Fruit fly (Drosophila melanogaster): ENCODE results near the gene hemo.

hemo gene

DNA sequence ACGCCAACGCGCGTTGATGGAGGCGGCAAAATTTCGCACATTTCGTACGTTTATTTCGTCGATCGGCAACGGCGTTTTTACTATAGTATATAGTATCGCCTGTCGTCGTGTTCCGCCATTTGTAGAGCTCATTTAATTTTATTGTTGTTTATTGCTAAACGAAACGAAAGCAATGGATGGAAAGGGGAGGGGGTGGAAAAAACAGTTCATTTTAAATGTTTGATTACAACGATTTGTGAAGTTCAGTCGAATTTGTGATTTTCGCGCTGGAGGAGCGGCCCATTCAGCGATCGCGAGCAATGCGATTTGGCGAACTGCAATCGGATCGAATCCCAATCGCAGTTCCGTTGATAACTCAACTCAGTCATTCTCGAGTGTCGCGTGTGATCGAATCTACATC is 16.0 kb upstream of the hemo start:
- no peak for TF ChIP-seq CG9139 (GFP tag; optimal IDR thresholded peaks at IDR 0.05)
- TF ChIP-seq Sox15 (GFP tag; optimal IDR thresholded peaks at IDR 0.05): no peak
- TF ChIP-seq CG6854 (GFP tag; optimal IDR thresholded peaks at IDR 0.05): no peak
- no peak for TF ChIP-seq salr (GFP tag; optimal IDR thresholded peaks at IDR 0.05)
- TF ChIP-seq CG6808 (GFP tag; optimal IDR thresholded peaks at IDR 0.05): no peak
- no peak for TF ChIP-seq Lpt (GFP tag; optimal IDR thresholded peaks at IDR 0.05)
- TF ChIP-seq CG8119 (GFP tag; IDR thresholded peaks at IDR 0.05): no peak
- no peak for TF ChIP-seq Gug (GFP tag; IDR thresholded peaks at IDR 0.05)
- TF ChIP-seq CG3032 (tag; optimal IDR thresholded peaks at IDR 0.05): no peak
- TF ChIP-seq pdm3 (GFP tag; optimal IDR thresholded peaks at IDR 0.05): no peak
- TF ChIP-seq CG6276 (GFP tag; optimal IDR thresholded peaks at IDR 0.05): no peak
- no peak for TF ChIP-seq fd85E (GFP tag; optimal IDR thresholded peaks at IDR 0.05)
- no peak for TF ChIP-seq CG8319 (GFP tag; optimal IDR thresholded peaks at IDR 0.05)

DNA sequence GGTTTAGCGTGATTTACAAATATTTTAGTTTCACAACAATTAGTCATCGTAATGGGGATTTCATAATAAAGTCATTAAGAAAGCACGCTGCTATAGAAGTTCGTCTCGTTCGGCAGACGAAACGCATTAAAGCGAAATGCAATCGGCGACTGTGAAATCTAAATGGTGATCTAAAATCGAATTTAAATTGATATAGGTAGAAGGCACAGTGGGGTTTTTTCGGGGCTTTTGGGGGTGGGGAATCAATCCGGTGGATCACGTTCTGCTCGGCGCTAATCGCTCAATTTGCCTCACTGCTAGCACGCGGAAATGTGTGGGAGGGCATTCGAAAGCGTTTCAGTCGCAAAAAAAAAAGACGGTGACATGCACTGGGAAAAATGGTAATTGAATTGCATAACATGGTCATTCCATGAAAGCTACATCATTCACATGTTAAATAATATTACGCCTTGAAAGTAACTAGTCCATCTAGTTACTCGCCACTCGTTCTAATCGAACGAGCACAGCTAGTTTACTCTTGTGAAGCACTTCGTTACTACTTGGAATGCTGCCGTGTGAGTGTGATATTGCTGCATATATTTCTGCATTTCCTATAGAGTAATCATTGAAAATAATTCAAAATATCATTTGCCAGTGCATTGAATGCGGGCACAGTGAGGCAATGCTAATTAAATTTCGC is 12.9 kb upstream of the hemo start:
- no peak for TF ChIP-seq Smox (GFP tag; optimal IDR thresholded peaks at IDR 0.05)
- no peak for TF ChIP-seq lz (GFP tag; optimal IDR thresholded peaks at IDR 0.05)
- peak; percentile 40 for TF ChIP-seq OdsH (GFP tag; optimal IDR thresholded peaks at IDR 0.05)
- TF ChIP-seq fd59A (GFP tag; optimal IDR thresholded peaks at IDR 0.05): no peak
- peak; percentile 2 for TF ChIP-seq spab (GFP tag; optimal IDR thresholded peaks at IDR 0.05)
- TF ChIP-seq Hr39 (GFP tag; optimal IDR thresholded peaks at IDR 0.05): peak; percentile 28
- TF ChIP-seq Eip75B (GFP tag; optimal IDR thresholded peaks at IDR 0.05): no peak
- peak; percentile 79 for TF ChIP-seq Eip78C (GFP tag)
- TF ChIP-seq CG6854 (GFP tag; optimal IDR thresholded peaks at IDR 0.05): no peak
- no peak for TF ChIP-seq esn (GFP tag; optimal IDR thresholded peaks at IDR 0.05)
- TF ChIP-seq acj6 (GFP tag; optimal IDR thresholded peaks at IDR 0.05): peak; percentile 9
- no peak for TF ChIP-seq topi (GFP tag; optimal IDR thresholded peaks at IDR 0.05)
- no peak for TF ChIP-seq CG34406 (GFP tag; optimal IDR thresholded peaks at IDR 0.05)
- 0 out of 3 replicates have a peak, but pooled peaks have one; percentile 13 for TF ChIP-seq CG6163 (GFP tag; IDR thresholded peaks at IDR 0.05)
- TF ChIP-seq CG32006 (GFP tag; optimal IDR thresholded peaks at IDR 0.05): peak; percentile 54
- no peak for TF ChIP-seq CG7368 (GFP tag; optimal IDR thresholded peaks at IDR 0.05)
- no peak for TF ChIP-seq CG10669 (GFP tag; optimal IDR thresholded peaks at IDR 0.05)
- no peak for TF ChIP-seq Eip93F (GFP tag; optimal IDR thresholded peaks at IDR 0.05)
- peak; percentile 20 for TF ChIP-seq cyc (GFP tag; optimal IDR thresholded peaks at IDR 0.05)
- no peak for TF ChIP-seq fd85E (GFP tag; optimal IDR thresholded peaks at IDR 0.05)
- TF ChIP-seq vri (GFP tag; optimal IDR thresholded peaks at IDR 0.05): no peak
- no peak for TF ChIP-seq CG6276 (GFP tag; optimal IDR thresholded peaks at IDR 0.05)
- peak; percentile 10 for TF ChIP-seq CG31627 (GFP tag; optimal IDR thresholded peaks at IDR 0.05)
- no peak for TF ChIP-seq CG6792 (GFP tag; optimal IDR thresholded peaks at IDR 0.05)
- no peak for TF ChIP-seq Hr38 (GFP tag; optimal IDR thresholded peaks at IDR 0.05)
- TF ChIP-seq dsx (GFP tag; optimal IDR thresholded peaks at IDR 0.05; ENCODE audit: poor library complexity, severe bottlenecking): no peak
- peak; percentile 43 for TF ChIP-seq Hr4 (GFP tag; optimal IDR thresholded peaks at IDR 0.05)
- TF ChIP-seq Sox102F (GFP tag; optimal IDR thresholded peaks at IDR 0.05): no peak
- no peak for TF ChIP-seq dac (GFP tag; optimal IDR thresholded peaks at IDR 0.05)
- 0 out of 3 replicates have a peak, but pooled peaks have one; percentile 43 for TF ChIP-seq eg (GFP tag; IDR thresholded peaks at IDR 0.05)
- TF ChIP-seq CG16779 (tag; optimal IDR thresholded peaks at IDR 0.05): no peak
- TF ChIP-seq svp (GFP tag): peak; percentile 75
- no peak for TF ChIP-seq Lpt (GFP tag; optimal IDR thresholded peaks at IDR 0.05)
- no peak for TF ChIP-seq CG9139 (GFP tag; optimal IDR thresholded peaks at IDR 0.05)
- peak; percentile 7 for TF ChIP-seq CG8632 (GFP tag; optimal IDR thresholded peaks at IDR 0.05)
- no peak for TF ChIP-seq CG1621 (tag; optimal IDR thresholded peaks at IDR 0.05)
- TF ChIP-seq Blimp-1 (GFP tag; optimal IDR thresholded peaks at IDR 0.05): no peak
- TF ChIP-seq CG11902 (GFP tag; optimal IDR thresholded peaks at IDR 0.05): no peak
- peak; percentile 35 for TF ChIP-seq CG10631 (GFP tag; optimal IDR thresholded peaks at IDR 0.05)
- TF ChIP-seq CG15336 (GFP tag; IDR thresholded peaks at IDR 0.05): 0 out of 2 replicates have a peak, but pooled peaks have one; percentile 24
- TF ChIP-seq CG3032 (tag; optimal IDR thresholded peaks at IDR 0.05): peak; percentile 2
- no peak for TF ChIP-seq CG4318 (GFP tag; optimal IDR thresholded peaks at IDR 0.05)

Data from whole organism, prepupa.